Worm (Caenorhabditis elegans) whole organism, L2 larva: ENCODE data around the gene Y54H5A.2.
A peak's percentile ranks its signal among the peaks of the same experiment; 100 is the strongest.

ENCODE experiments used
- C34F6.9 ChIP-seq: fragments of 150-350 bp; optimal IDR thresholded peaks from 2 replicates; lab custom pipeline; 2014; ENCODE audit warnings: missing biosample characterization, missing genetic modification characterization
- F13H6.1 ChIP-seq: sonication (generic microtip); optimal IDR thresholded peaks from 2 replicates; lab custom pipeline; 2016; ENCODE audit warnings: missing genetic modification characterization, missing compliant biosample characterization
- R02D3.7 ChIP-seq: fragments of 150-350 bp; optimal IDR thresholded peaks from 2 replicates; lab custom pipeline; 2014; ENCODE audit warnings: missing biosample characterization, missing genetic modification characterization
- alr-1 ChIP-seq: fragments of 150-350 bp; optimal IDR thresholded peaks from 2 replicates; lab custom pipeline; 2014; ENCODE audit warnings: missing biosample characterization, missing genetic modification characterization
- ama-1 ChIP-seq: fragments of 150-350 bp; optimal IDR thresholded peaks from 2 replicates; lab custom pipeline; 2018; ENCODE audit warnings: inconsistent platforms
- ceh-82 ChIP-seq: fragments of 150-350 bp; optimal IDR thresholded peaks from 2 replicates; lab custom pipeline; 2014; ENCODE audit warnings: missing biosample characterization, missing genetic modification characterization
- crh-2 ChIP-seq: sonication (generic microtip); optimal IDR thresholded peaks from 2 replicates; lab custom pipeline; 2017; ENCODE audit warnings: missing biosample characterization, missing genetic modification characterization
- elt-3 ChIP-seq: sonication (generic microtip); optimal IDR thresholded peaks from 2 replicates; lab custom pipeline; 2017; ENCODE audit warnings: missing biosample characterization, missing genetic modification characterization
- fos-1 ChIP-seq: fragments of 150-350 bp; optimal IDR thresholded peaks from 2 replicates; lab custom pipeline; 2014; ENCODE audit warnings: missing biosample characterization, missing genetic modification characterization
- lin-13 ChIP-seq: fragments of 150-350 bp; optimal IDR thresholded peaks from 2 replicates; lab custom pipeline; 2014; ENCODE audit warnings: missing biosample characterization, missing genetic modification reagents, missing genetic modification characterization
- lsy-2 ChIP-seq, 2 experiments: fragments of 150-350 bp in 1 of 2; sonication (generic microtip) in 1 of 2; optimal IDR thresholded peaks; 2 replicates each; lab custom pipeline; 2014 to 2017; ENCODE audit warnings: missing biosample characterization in 2 of 2, missing genetic modification characterization in 2 of 2
- mab-5 ChIP-seq: fragments of 150-350 bp; optimal IDR thresholded peaks from 2 replicates; lab custom pipeline; 2014; ENCODE audit warnings: missing biosample characterization, missing genetic modification characterization
- mdl-1 ChIP-seq, 2 experiments: fragments of 150-350 bp in 1 of 2; sonication (generic microtip) in 1 of 2; optimal IDR thresholded peaks; 2 replicates each; lab custom pipeline; 2017; ENCODE audit warnings: missing biosample characterization in 2 of 2, missing genetic modification characterization in 2 of 2
- nhr-10 ChIP-seq: sonication (generic microtip); optimal IDR thresholded peaks from 2 replicates; lab custom pipeline; 2017; ENCODE audit warnings: missing biosample characterization, missing genetic modification characterization
- nhr-12 ChIP-seq: fragments of 150-350 bp; optimal IDR thresholded peaks from 2 replicates; lab custom pipeline; 2014; ENCODE audit warnings: missing biosample characterization, missing genetic modification characterization
- nhr-129 ChIP-seq: fragments of 150-350 bp; optimal IDR thresholded peaks from 2 replicates; lab custom pipeline; 2014; ENCODE audit warnings: missing biosample characterization, missing genetic modification characterization
- nhr-21 ChIP-seq: fragments of 150-350 bp; optimal IDR thresholded peaks from 2 replicates; lab custom pipeline; 2014; ENCODE audit warnings: missing biosample characterization, missing genetic modification characterization
- nhr-23 ChIP-seq: fragments of 150-350 bp; optimal IDR thresholded peaks from 2 replicates; lab custom pipeline; 2014; ENCODE audit warnings: missing biosample characterization, missing genetic modification reagents, missing genetic modification characterization
- nhr-237 ChIP-seq: fragments of 150-350 bp; optimal IDR thresholded peaks from 2 replicates; lab custom pipeline; 2014; ENCODE audit warnings: missing biosample characterization, missing genetic modification characterization
- nhr-25 ChIP-seq: fragments of 150-350 bp; sonication (generic microtip); optimal IDR thresholded peaks from 3 replicates; lab custom pipeline; 2014; ENCODE audit warnings: missing biosample characterization, missing genetic modification characterization
- nhr-77 ChIP-seq: fragments of 150-350 bp; optimal IDR thresholded peaks from 2 replicates; lab custom pipeline; 2014; ENCODE audit warnings: missing biosample characterization, missing genetic modification characterization
- peb-1 ChIP-seq: fragments of 150-350 bp; optimal IDR thresholded peaks from 2 replicates; lab custom pipeline; 2014; ENCODE audit warnings: missing biosample characterization, missing genetic modification characterization
- sem-4 ChIP-seq: fragments of 150-350 bp; optimal IDR thresholded peaks from 2 replicates; lab custom pipeline; 2014; ENCODE audit warnings: missing biosample characterization, missing genetic modification reagents, missing genetic modification characterization
- skn-1 ChIP-seq: sonication (generic microtip); optimal IDR thresholded peaks from 2 replicates; lab custom pipeline; 2017; ENCODE audit warnings: missing biosample characterization, missing genetic modification characterization
- sma-3 ChIP-seq: sonication (generic microtip); optimal IDR thresholded peaks from 2 replicates; lab custom pipeline; 2016; ENCODE audit warnings: missing genetic modification reagents, missing genetic modification characterization, missing compliant biosample characterization
- sma-9 ChIP-seq, 2 experiments: fragments of 150-350 bp in 1 of 2; sonication (generic microtip) in 1 of 2; optimal IDR thresholded peaks; 2 replicates each; lab custom pipeline; 2014 to 2016; ENCODE audit warnings: missing genetic modification characterization in 2 of 2, mild to moderate bottlenecking in 1 of 2, missing biosample characterization in 1 of 2, missing compliant biosample characterization in 1 of 2, missing genetic modification reagents in 1 of 2, moderate library complexity in 1 of 2
- snpc-4 ChIP-seq: fragments of 150-350 bp; optimal IDR thresholded peaks from 2 replicates; lab custom pipeline; 2014; ENCODE audit warnings: missing biosample characterization, missing genetic modification characterization
- unc-39 ChIP-seq: fragments of 150-350 bp; optimal IDR thresholded peaks from 2 replicates; lab custom pipeline; 2014; ENCODE audit warnings: missing biosample characterization, missing genetic modification characterization
- unc-55 ChIP-seq: fragments of 150-350 bp; sonication (generic microtip); optimal IDR thresholded peaks from 3 replicates; lab custom pipeline; 2014; ENCODE audit warnings: missing biosample characterization, missing genetic modification reagents, missing genetic modification characterization
- unc-62 ChIP-seq: fragments of 150-350 bp; optimal IDR thresholded peaks from 2 replicates; lab custom pipeline; 2014; ENCODE audit warnings: missing biosample characterization, missing genetic modification reagents, missing genetic modification characterization
- ztf-11 ChIP-seq: sonication (generic microtip); optimal IDR thresholded peaks from 2 replicates; lab custom pipeline; 2017; ENCODE audit warnings: missing biosample characterization, missing genetic modification characterization

The Y54H5A.2 gene

ce11 chrIII:5146749-5147148 lies 2.6 kb downstream of the Y54H5A.2 start:
- TF ChIP-seq crh-2 (tag; lab: Kevin White, UChicago), result peak; percentile 5
- no peak for TF ChIP-seq nhr-237 (tag; lab: Kevin White, UChicago)
- no peak for TF ChIP-seq nhr-129 (tag; lab: Kevin White, UChicago)
- TF ChIP-seq snpc-4, result no peak
- TF ChIP-seq fos-1 (tag; lab: Kevin White, UChicago), result peak; percentile 52
- TF ChIP-seq, all 48 proteins: peak for 2

- TF ChIP-seq fos-1 (tag; lab: Kevin White, UChicago) (peak; percentile 51), ama-1 (no peak), C34F6.9 (no peak), nhr-12 (no peak), unc-55 (GFP tag; lab: Kevin White, UChicago) (no peak), unc-39 (tag; lab: Kevin White, UChicago) (no peak)
These were observed 3.5 kb downstream of the Y54H5A.2 start for ce11 chrIII:5145874-5146273.

- TF ChIP-seq skn-1 (tag; lab: Kevin White, UChicago), result no peak
- TF ChIP-seq sma-9 (GFP tag; optimal IDR thresholded peaks at IDR 0.05; lab: Kevin White, UChicago), result peak; percentile 0
- TF ChIP-seq sma-9 (tag; optimal IDR thresholded peaks at IDR 0.05; lab: Kevin White, UChicago), result no peak
- peak; percentile 34 for TF ChIP-seq nhr-129 (tag; lab: Kevin White, UChicago)
These were observed 5.2 kb downstream of the Y54H5A.2 start for ce11 chrIII:5144169-5144568.

- TF ChIP-seq nhr-23 (tag; lab: Kevin White, UChicago) (no peak), ztf-11 (tag; lab: Kevin White, UChicago) (no peak), R02D3.7 (tag; lab: Kevin White, UChicago) (no peak), mdl-1 (tag; optimal IDR thresholded peaks at IDR 0.05; lab: Kevin White, UChicago) (no peak), sem-4 (tag; lab: Kevin White, UChicago) (no peak), nhr-25 (tag; lab: Kevin White, UChicago) (no peak), crh-2 (tag; lab: Kevin White, UChicago) (no peak), nhr-129 (tag; lab: Kevin White, UChicago) (no peak), unc-39 (tag; lab: Kevin White, UChicago) (no peak), mab-5 (no peak), lin-13 (GFP tag; lab: Kevin White, UChicago) (no peak), sma-9 (GFP tag; optimal IDR thresholded peaks at IDR 0.05; lab: Kevin White, UChicago) (no peak), sma-9 (tag; optimal IDR thresholded peaks at IDR 0.05; lab: Kevin White, UChicago) (no peak), peb-1 (tag; lab: Kevin White, UChicago) (no peak)
These were observed 5.9 kb downstream of the Y54H5A.2 start for ce11 chrIII:5143520-5143919.

- TF ChIP-seq nhr-129 (tag; lab: Kevin White, UChicago) (peak; percentile 6), sma-3 (GFP tag; lab: Kevin White, UChicago) (peak; percentile 36), F13H6.1 (tag; lab: Kevin White, UChicago) (no peak), lsy-2 (tag; optimal IDR thresholded peaks at IDR 0.05; lab: Kevin White, UChicago) (peak in 1 of 2 experiments; percentile 1), unc-62 (no peak)
These were observed 7.4 kb downstream of the Y54H5A.2 start for ce11 chrIII:5141935-5142334.

- TF ChIP-seq lsy-2 (tag; optimal IDR thresholded peaks at IDR 0.05; lab: Kevin White, UChicago) (peak in 1 of 2 experiments; percentile 67), fos-1 (tag; lab: Kevin White, UChicago) (no peak), nhr-25 (tag; lab: Kevin White, UChicago) (no peak), lin-13 (GFP tag; lab: Kevin White, UChicago) (no peak), F13H6.1 (tag; lab: Kevin White, UChicago) (peak; percentile 56), alr-1 (tag; lab: Kevin White, UChicago) (no peak), sma-9 (GFP tag; optimal IDR thresholded peaks at IDR 0.05; lab: Kevin White, UChicago) (peak; percentile 36), sma-9 (tag; optimal IDR thresholded peaks at IDR 0.05; lab: Kevin White, UChicago) (no peak)
These were observed 8.8 kb downstream of the Y54H5A.2 start for ce11 chrIII:5140559-5140958.

- TF ChIP-seq elt-3 (tag; lab: Kevin White, UChicago) (no peak), fos-1 (tag; lab: Kevin White, UChicago) (no peak), nhr-77 (no peak), F13H6.1 (tag; lab: Kevin White, UChicago) (no peak), sma-3 (GFP tag; lab: Kevin White, UChicago) (no peak), ceh-82 (no peak), ztf-11 (tag; lab: Kevin White, UChicago) (no peak), nhr-10 (tag; lab: Kevin White, UChicago) (no peak), nhr-21 (no peak)
These were observed 9.6 kb downstream of the Y54H5A.2 start for ce11 chrIII:5139768-5140167.
